Worm (Caenorhabditis elegans): Measurements from ENCODE around the gene str-8.
"Not testable (repeated sequence)": the region's sequence is repeated elsewhere in the genome, so short reads cannot be mapped to it uniquely, and the experiment has no call there.

DNA sequence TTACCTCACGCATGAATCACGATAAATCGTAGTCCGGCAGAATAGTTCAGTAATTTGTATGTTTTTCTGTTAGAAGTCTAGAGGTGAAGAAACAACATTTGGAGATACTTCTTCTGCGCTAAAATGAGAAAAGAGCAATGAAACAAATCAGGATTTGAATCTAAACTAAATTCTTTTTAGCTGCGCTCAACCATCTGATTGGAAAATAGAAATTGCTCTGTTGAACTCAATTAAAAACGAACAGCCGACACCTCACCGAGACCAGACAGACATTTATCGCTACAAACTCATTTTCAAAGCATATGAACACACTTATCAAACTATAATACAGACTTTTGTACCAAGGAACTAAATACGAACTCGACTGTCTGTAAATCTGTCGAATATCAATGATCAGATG is 47.8 kb downstream of the str-8 start, which contains the start of gene T26E4.9:
- not testable (repeated sequence) for TF ChIP-seq lsl-1 (GFP tag; optimal IDR thresholded peaks at IDR 0.05); rec-8 (tag; optimal IDR thresholded peaks at IDR 0.05); hlh-12 (tag; optimal IDR thresholded peaks at IDR 0.05); dpl-1 (GFP tag; optimal IDR thresholded peaks at IDR 0.05); nfya-1 (tag; optimal IDR thresholded peaks at IDR 0.05; ENCODE audit: borderline replicate concordance, insufficient read depth); ama-1 (optimal IDR thresholded peaks at IDR 0.05); ama-1 (GFP tag; optimal IDR thresholded peaks at IDR 0.05); him-1 (tag; optimal IDR thresholded peaks at IDR 0.05); dpff-1 (tag; optimal IDR thresholded peaks at IDR 0.05); akir-1 (GFP tag; optimal IDR thresholded peaks at IDR 0.05); ztf-3 (GFP tag; optimal IDR thresholded peaks at IDR 0.05); gei-17 (GFP tag; optimal IDR thresholded peaks at IDR 0.05); rpc-1 (optimal IDR thresholded peaks at IDR 0.05); rpc-1 (tag; optimal IDR thresholded peaks at IDR 0.05)

Data from whole organism, young adult.